Fruit fly (Drosophila melanogaster): ENCODE results near the gene Delta.

DNA sequence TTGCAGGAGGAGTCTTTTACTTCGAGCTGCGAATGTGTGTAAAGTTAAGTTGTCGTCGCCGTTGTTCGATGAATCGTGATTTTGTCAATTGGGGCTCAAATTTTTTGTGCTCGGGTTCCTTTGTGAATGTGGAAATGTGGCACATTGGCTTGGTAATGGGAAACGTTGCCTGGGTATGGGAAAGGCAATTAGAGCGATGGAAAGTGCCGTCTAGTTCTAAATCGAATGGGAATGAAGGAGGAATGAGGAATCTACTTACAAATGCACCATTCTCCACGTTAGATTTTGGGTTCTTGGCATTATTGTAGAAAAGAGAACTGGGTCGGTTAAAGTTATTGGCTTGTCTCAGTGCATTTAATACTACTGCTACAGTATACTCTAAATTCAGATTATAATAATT is 28.4 kb downstream of the Delta start, which contains the start of gene CG44174:
- TF ChIP-seq Sin3A (optimal IDR thresholded peaks at IDR 0.05) (no peak), insv (optimal IDR thresholded peaks at IDR 0.05) (no peak), h (optimal IDR thresholded peaks at IDR 0.05) (no peak), psq (optimal IDR thresholded peaks at IDR 0.05) (no peak)

All from Kc167 (cell line).